Fruit fly (Drosophila melanogaster): ENCODE data around the gene CG12111.
A peak's percentile ranks its signal among the peaks of the same experiment; 100 is the strongest.

The CG12111 gene

DNA sequence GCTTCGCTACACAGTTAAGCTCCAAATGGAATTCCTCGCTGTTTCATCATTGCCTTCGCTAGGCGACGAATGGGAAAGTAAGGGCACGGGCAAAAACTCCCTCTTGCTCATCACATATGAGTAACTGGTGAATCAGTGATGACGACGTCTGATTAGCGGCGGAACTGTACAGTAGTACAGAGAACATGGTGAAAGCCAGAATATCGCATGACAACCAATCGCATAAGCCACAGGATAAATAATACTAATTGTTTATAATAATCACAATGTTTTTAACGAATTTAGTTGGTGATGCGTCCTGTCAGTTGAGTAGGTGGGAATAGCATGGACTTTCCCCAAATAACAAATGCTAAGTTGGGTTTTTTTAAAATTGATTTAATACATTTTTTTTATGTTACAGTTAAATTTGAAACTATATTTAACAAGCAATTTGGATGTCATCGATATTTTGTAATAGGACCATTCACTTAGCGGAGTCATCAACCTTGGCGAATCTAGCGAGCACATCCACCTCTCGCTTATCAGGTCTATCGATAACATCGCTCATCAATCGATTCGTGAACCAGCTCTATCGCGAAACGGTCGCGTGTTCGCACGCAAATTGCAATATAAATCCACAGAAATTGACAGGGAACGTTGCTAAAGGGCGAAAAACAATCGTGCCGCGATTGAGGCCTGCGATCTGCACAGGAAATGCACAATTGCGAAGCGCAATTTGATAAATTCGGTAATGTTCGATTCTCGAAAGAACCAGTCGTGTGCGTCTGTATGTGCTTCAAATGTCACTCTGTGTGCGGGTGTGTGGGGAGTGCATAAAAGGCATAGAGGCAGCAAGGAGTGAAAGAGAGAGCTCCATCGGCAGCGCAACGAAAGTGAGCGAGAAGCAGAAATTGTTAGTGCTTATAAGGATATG is 10.4 kb downstream of the CG12111 start, which contains the start of the genes CG12112 and Trf4-1:
TSS of gene CG12112 (minus strand) at position 106 of the 913 bp plus-strand sequence.
TSS of gene Trf4-1 (plus strand) at position 236 of the 913 bp plus-strand sequence.
- TF ChIP-seq pan (optimal IDR thresholded peaks at IDR 0.05): no peak
- peak; percentile 74 for TF ChIP-seq CG8478 (optimal IDR thresholded peaks at IDR 0.05)

- TF ChIP-seq CG8478 (optimal IDR thresholded peaks at IDR 0.05) (no peak), Dll (optimal IDR thresholded peaks at IDR 0.05) (no peak), usp (GFP tag; optimal IDR thresholded peaks at IDR 0.05) (no peak), pan (optimal IDR thresholded peaks at IDR 0.05) (no peak), EcR (GFP tag; optimal IDR thresholded peaks at IDR 0.05) (no peak), psq (optimal IDR thresholded peaks at IDR 0.05) (no peak)
These were observed 12.0 kb downstream of the CG12111 start, which contains the start of gene IntS4 for dm6 chrX:8558762-8559172. Gene IntS4, minus strand, starts transcription at chrX:8558781.

dm6 chrX:8554303-8554702 is 16.4 kb downstream of the CG12111 start:
- TF ChIP-seq usp (GFP tag; optimal IDR thresholded peaks at IDR 0.05) (no peak), pan (optimal IDR thresholded peaks at IDR 0.05) (no peak), CG8478 (optimal IDR thresholded peaks at IDR 0.05) (no peak), EcR (GFP tag; optimal IDR thresholded peaks at IDR 0.05) (no peak), psq (optimal IDR thresholded peaks at IDR 0.05) (no peak), Dll (optimal IDR thresholded peaks at IDR 0.05) (no peak)

DNA sequence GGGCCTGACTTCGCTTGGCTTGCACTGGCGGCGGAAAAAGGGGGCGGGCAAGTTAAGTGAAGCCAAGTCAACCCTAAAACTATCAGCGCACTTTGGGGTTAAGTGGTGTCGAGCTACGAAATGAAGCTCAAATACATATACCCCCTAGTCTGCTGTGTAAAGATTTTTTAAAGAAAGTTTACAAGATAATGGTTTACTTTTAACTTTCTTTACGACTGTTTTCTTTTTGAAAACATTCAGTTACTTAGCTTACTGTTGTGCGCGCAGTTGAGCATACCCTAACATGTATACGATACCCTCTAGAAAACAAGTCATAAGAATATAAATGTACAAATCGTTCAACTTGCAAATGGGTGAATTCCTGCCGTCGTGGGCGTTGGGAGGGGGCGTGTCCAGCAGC is 28.0 kb downstream of the CG12111 start:
- TF ChIP-seq Dll (optimal IDR thresholded peaks at IDR 0.05) (no peak), EcR (GFP tag; optimal IDR thresholded peaks at IDR 0.05) (no peak), CG8478 (optimal IDR thresholded peaks at IDR 0.05) (no peak), usp (GFP tag; optimal IDR thresholded peaks at IDR 0.05) (no peak), psq (optimal IDR thresholded peaks at IDR 0.05) (no peak), pan (optimal IDR thresholded peaks at IDR 0.05) (no peak)

- TF ChIP-seq pan (optimal IDR thresholded peaks at IDR 0.05) (no peak), usp (GFP tag; optimal IDR thresholded peaks at IDR 0.05) (no peak), psq (optimal IDR thresholded peaks at IDR 0.05) (no peak), Dll (optimal IDR thresholded peaks at IDR 0.05) (no peak), CG8478 (optimal IDR thresholded peaks at IDR 0.05) (no peak), EcR (GFP tag; optimal IDR thresholded peaks at IDR 0.05) (no peak)
These were observed 28.8 kb downstream of the CG12111 start for dm6 chrX:8541985-8542384.

DNA sequence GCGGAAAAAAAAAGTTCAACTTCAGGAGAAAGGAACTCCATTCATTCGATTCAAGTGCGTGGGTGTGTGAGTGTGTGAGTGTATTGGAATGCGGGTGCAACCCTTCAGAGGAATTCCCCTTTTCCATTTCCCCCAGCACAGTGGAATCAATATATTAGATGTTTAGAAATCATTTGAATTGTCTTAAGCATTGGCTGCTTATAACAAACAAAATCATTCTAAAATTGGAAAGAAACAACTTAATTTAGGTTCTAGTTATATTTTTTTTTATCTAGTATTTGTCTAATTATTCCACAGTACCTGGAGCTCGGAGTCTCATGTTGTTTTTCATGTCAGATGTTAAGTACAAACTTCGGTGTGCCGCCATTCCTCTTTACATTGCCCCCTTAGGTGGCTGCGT is 31.8 kb downstream of the CG12111 start:
- TF ChIP-seq EcR (GFP tag; optimal IDR thresholded peaks at IDR 0.05) (no peak), psq (optimal IDR thresholded peaks at IDR 0.05) (no peak), Dll (optimal IDR thresholded peaks at IDR 0.05) (no peak), pan (optimal IDR thresholded peaks at IDR 0.05) (no peak), usp (GFP tag; optimal IDR thresholded peaks at IDR 0.05) (no peak), CG8478 (optimal IDR thresholded peaks at IDR 0.05) (no peak)

DNA sequence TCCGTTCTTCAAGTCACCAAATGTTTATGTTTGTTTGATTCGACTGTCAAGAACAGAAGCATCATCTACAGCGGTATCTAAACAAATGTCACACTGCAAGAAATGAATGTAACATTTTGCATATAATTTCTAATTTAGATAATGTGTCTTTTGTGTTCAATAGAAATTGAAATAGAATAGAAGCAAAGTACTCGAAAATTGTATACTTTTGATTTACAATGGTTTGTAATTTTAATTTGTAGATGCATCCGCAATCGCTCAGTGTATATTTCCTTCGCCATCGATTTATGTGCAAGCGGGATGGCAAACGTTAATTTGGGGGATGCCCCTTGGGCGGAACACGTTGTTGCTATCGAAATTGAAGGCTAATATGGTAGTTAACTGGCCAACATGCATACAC is 32.6 kb downstream of the CG12111 start:
- no peak for TF ChIP-seq pan (optimal IDR thresholded peaks at IDR 0.05)

DNA sequence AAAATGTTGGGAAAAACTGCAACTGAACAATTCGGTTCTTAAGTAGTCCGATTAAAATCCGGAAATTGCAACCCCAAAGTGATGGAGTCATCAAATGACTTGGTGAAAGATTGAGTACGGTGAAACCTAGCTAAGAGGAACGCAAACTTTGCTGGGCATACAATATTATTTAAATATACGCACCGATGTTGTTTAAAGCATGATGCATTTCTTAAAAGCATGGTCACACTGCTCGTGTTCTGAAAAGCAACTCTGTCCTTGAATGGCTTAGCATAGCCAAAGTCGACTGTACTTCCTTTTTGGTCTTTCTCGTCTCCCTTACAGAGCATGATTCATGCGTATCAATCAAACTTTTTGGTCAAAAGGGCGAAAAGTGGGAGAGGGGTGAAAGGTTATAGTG is 34.1 kb downstream of the CG12111 start:
- no peak for TF ChIP-seq EcR (GFP tag; optimal IDR thresholded peaks at IDR 0.05)
- TF ChIP-seq usp (GFP tag; optimal IDR thresholded peaks at IDR 0.05): no peak
- no peak for TF ChIP-seq psq (optimal IDR thresholded peaks at IDR 0.05)

dm6 chrX:8534734-8535133 is 36.0 kb downstream of the CG12111 start:
- TF ChIP-seq usp (GFP tag; optimal IDR thresholded peaks at IDR 0.05) (no peak), pan (optimal IDR thresholded peaks at IDR 0.05) (no peak), EcR (GFP tag; optimal IDR thresholded peaks at IDR 0.05) (no peak), Dll (optimal IDR thresholded peaks at IDR 0.05) (no peak)

DNA sequence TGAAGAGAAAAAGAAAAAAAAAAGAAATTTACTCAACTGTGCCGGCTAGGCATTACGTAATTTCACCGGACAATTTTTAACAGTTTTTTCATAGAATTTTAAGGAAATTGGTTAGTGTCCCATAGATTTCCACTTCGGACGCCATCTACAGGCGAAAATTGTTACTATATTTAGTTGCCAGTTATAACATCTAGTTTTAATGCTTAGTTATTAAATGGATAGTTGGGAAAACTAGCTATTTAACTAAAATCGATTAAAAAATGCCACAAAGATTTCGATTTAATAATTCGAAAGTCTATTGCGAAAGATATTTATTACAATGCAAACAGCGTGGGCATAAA is 36.5 kb downstream of the CG12111 start:
- TF ChIP-seq Dll (optimal IDR thresholded peaks at IDR 0.05): no peak

- no peak for TF ChIP-seq CG8478 (optimal IDR thresholded peaks at IDR 0.05)
These were observed 37.0 kb downstream of the CG12111 start for dm6 chrX:8533589-8534320.

- TF ChIP-seq CG8478 (optimal IDR thresholded peaks at IDR 0.05): no peak
These were observed 39.0 kb downstream of the CG12111 start for dm6 chrX:8531775-8532174.

- no peak for TF ChIP-seq Dll (optimal IDR thresholded peaks at IDR 0.05)
- TF ChIP-seq pan (optimal IDR thresholded peaks at IDR 0.05): no peak
- TF ChIP-seq usp (GFP tag; optimal IDR thresholded peaks at IDR 0.05): no peak
- no peak for TF ChIP-seq CG8478 (optimal IDR thresholded peaks at IDR 0.05)
- no peak for TF ChIP-seq psq (optimal IDR thresholded peaks at IDR 0.05)
- TF ChIP-seq EcR (GFP tag; optimal IDR thresholded peaks at IDR 0.05): no peak
These were observed 41.1 kb downstream of the CG12111 start, which contains the start of gene PIP82 for dm6 chrX:8529598-8529997. Gene PIP82, minus strand, starts transcription at chrX:8529698.
